3 worm cellular contexts compared by ENCODE assay signal in the genomic region with DNA sequence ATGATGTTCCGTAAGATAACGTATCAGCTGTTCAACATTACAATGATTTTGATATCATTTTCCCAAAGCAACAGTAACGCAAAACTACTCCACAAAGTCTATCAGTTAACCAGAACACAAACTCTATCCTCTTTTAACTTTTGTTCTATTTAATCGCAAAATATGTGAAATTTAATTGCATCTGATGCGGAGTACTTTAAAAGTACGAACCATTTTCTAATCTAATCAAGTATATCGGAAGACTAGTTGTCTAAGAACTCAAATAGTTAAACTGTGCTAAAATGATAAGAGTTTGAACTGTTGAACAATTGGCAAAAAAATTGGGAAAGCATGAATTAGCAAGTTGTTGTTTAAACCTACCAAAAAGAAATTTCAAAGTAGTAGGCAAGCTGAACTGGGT.
A peak's percentile ranks its signal among the peaks of the same experiment; 100 is the strongest.
TF ChIP-seq lines count a peak whose summit lies in the region.

No protein-coding gene starts in this region.

TF ChIP-seq in whole organism, L2 larva, 48 proteins besides CTCF, POLR2A, EP300 and RAD21:
- TF ChIP-seq ceh-82 (tag; optimal IDR thresholded peaks at IDR 0.05; lab: Kevin White, UChicago) = no peak
- TF ChIP-seq ZK546.5 (tag; optimal IDR thresholded peaks at IDR 0.05; lab: Kevin White, UChicago) = no peak
- TF ChIP-seq ceh-16 (tag; optimal IDR thresholded peaks at IDR 0.05; lab: Kevin White, UChicago) = no peak
- no peak for TF ChIP-seq mab-5 (tag; optimal IDR thresholded peaks at IDR 0.05; lab: Kevin White, UChicago)
- TF ChIP-seq nhr-77 (tag; optimal IDR thresholded peaks at IDR 0.05; lab: Kevin White, UChicago) = no peak
- TF ChIP-seq ztf-1 (GFP tag; conservative IDR thresholded peaks at IDR 0.05; lab: Robert Waterston, UW) = no peak
- peak; percentile 25 for TF ChIP-seq fos-1 (tag; optimal IDR thresholded peaks at IDR 0.05; lab: Kevin White, UChicago)
- TF ChIP-seq mdl-1 (tag; optimal IDR thresholded peaks at IDR 0.05; lab: Kevin White, UChicago) = no peak
- no peak for TF ChIP-seq ama-1 (optimal IDR thresholded peaks at IDR 0.05; lab: Kevin White, UChicago)

TF ChIP-seq in whole organism, L3 larva, 47 proteins besides CTCF, POLR2A, EP300 and RAD21:
- TF ChIP-seq ama-1 (optimal IDR thresholded peaks at IDR 0.05; lab: Kevin White, UChicago) (no peak), pqm-1 (tag; optimal IDR thresholded peaks at IDR 0.05; lab: Kevin White, UChicago) (peak; percentile 63)

TF ChIP-seq in whole organism, L4 larva, 104 proteins besides CTCF, POLR2A, EP300 and RAD21:
- TF ChIP-seq pqm-1 (tag; optimal IDR thresholded peaks at IDR 0.05; lab: Kevin White, UChicago) (peak; percentile 54), Y105C5A.15 (GFP tag; IDR thresholded peaks at IDR 0.05; lab: Robert Waterston, UW) (no peak), nhr-28 (tag; optimal IDR thresholded peaks at IDR 0.05; lab: Kevin White, UChicago) (peak; percentile 21), snpc-1.2 (GFP tag; IDR thresholded peaks at IDR 0.05; lab: Robert Waterston, UW) (no peak), mes-2 (tag; optimal IDR thresholded peaks at IDR 0.05; lab: Kevin White, UChicago; ENCODE audit: poor library complexity, severe bottlenecking) (no peak), fkh-10 (GFP tag; optimal IDR thresholded peaks at IDR 0.05; lab: Kevin White, UChicago) (no peak), daf-16 (GFP tag; optimal IDR thresholded peaks at IDR 0.05; lab: Kevin White, UChicago) (no peak), daf-16 (tag; optimal IDR thresholded peaks at IDR 0.05; lab: Kevin White, UChicago) (peak; percentile 11), nhr-77 (tag; optimal IDR thresholded peaks at IDR 0.05; lab: Kevin White, UChicago) (no peak), ZK546.5 (tag; optimal IDR thresholded peaks at IDR 0.05; lab: Kevin White, UChicago) (no peak), ctbp-1 (GFP tag; IDR thresholded peaks at IDR 0.05; lab: Robert Waterston, UW) (no peak), dmd-8 (GFP tag; IDR thresholded peaks at IDR 0.05; lab: Robert Waterston, UW) (no peak), mxl-3 (GFP tag; optimal IDR thresholded peaks at IDR 0.05; lab: Kevin White, UChicago) (no peak), attf-4 (tag; optimal IDR thresholded peaks at IDR 0.05; lab: Kevin White, UChicago) (no peak), mdt-29 (GFP tag; IDR thresholded peaks at IDR 0.05; lab: Robert Waterston, UW) (no peak), Y48G9A.11 (GFP tag; IDR thresholded peaks at IDR 0.05; lab: Robert Waterston, UW) (no peak), fos-1 (tag; optimal IDR thresholded peaks at IDR 0.05; lab: Kevin White, UChicago) (no peak), daf-12 (tag; optimal IDR thresholded peaks at IDR 0.05; lab: Kevin White, UChicago) (no peak), ceh-82 (tag; optimal IDR thresholded peaks at IDR 0.05; lab: Kevin White, UChicago) (no peak)

Comparison
In these comparisons a context has a peak if more than half of its experiments do, and no peak if none do; other contexts are left out.
1. Of the 23 proteins assayed by ChIP-seq in both whole organism, L4 larva and whole organism, L2 larva: peak only in whole organism, L4 larva: none; only in whole organism, L2 larva: fos-1; in both: none; in neither: 22.